Fruit fly (Drosophila melanogaster) Kc167 (cell line): ENCODE data around the gene Inx2.

ENCODE experiments used
- Sin3A ChIP-seq: fragments of >200 bp; optimal IDR thresholded peaks from 2 replicates; lab custom pipeline; 2018; ENCODE audit warnings: missing external identifiers
- h ChIP-seq: fragments of >200 bp; optimal IDR thresholded peaks from 3 replicates; lab custom pipeline; 2018; ENCODE audit warnings: missing external identifiers
- insv ChIP-seq: fragments of >200 bp; optimal IDR thresholded peaks from 3 replicates; lab custom pipeline; 2018; ENCODE audit warnings: missing external identifiers

DNA sequence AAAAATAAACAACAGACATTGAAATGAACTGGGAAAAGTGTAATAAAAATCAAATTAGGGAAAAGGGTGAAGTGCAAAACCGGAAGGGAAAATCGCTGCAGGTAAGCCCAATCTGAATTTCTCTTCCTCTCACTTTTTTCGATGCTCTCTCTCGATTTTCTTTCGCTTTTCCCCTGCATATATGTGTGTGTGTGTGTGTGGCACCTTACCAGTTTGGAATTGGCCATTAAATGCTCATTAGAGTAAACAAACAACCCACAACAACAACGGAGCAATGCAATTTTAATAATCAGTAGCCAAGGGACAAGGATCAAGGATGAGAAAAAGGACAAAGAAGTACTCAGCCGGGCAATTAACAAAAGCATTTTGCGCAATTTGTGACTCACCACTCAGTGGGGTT is 36.4 kb downstream of the Inx2 start:
- no peak for TF ChIP-seq h (lab: Kevin White, UChicago)
- no peak for TF ChIP-seq insv (lab: Kevin White, UChicago)
- TF ChIP-seq Sin3A (lab: Kevin White, UChicago), result no peak
